Worm (Caenorhabditis elegans): Measurements from ENCODE around the gene srx-76.

srx-76 gene

DNA sequence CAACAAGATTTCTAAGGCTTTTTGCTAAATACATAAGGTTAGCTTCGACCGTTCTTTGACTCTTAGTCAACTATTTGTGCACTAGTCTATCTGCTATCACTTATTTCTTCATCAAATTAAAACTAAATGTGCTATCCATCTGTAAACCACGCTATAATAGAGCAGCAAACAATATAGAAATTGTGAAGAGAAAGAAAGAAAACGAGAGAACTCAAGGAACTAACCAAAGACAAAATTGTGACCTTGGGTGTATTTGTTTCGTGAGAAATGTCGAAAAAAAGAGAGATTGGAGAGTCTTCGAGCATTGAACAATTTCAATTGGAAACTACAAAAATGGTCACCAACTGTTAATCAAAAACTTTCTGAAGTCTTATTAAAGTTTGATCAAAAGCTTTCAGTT, 6.5 kb upstream of the srx-76 start (continued):
- no peak for TF ChIP-seq mab-9 (GFP tag; IDR thresholded peaks at IDR 0.05)
- no peak for TF ChIP-seq sptf-1 (tag; optimal IDR thresholded peaks at IDR 0.05)
- no peak for TF ChIP-seq ceh-90 (tag; optimal IDR thresholded peaks at IDR 0.05)
- TF ChIP-seq lin-13 (GFP tag; optimal IDR thresholded peaks at IDR 0.05), result no peak
- no peak for TF ChIP-seq dpl-1 (GFP tag; optimal IDR thresholded peaks at IDR 0.05)
- TF ChIP-seq xbp-1 (tag; optimal IDR thresholded peaks at IDR 0.05), result no peak
- no peak for TF ChIP-seq efl-3 (GFP tag; optimal IDR thresholded peaks at IDR 0.05)
- TF ChIP-seq lsy-2 (tag; optimal IDR thresholded peaks at IDR 0.05), result peak in 1 of 2 experiments; percentile 9
- TF ChIP-seq nhr-28 (tag; optimal IDR thresholded peaks at IDR 0.05), result no peak
- no peak for TF ChIP-seq mef-2 (tag; optimal IDR thresholded peaks at IDR 0.05)
- TF ChIP-seq ceh-8 (GFP tag; optimal IDR thresholded peaks at IDR 0.05), result no peak
- TF ChIP-seq fkh-10 (GFP tag; optimal IDR thresholded peaks at IDR 0.05), result no peak
- no peak for TF ChIP-seq Y116A8C.19 (tag; optimal IDR thresholded peaks at IDR 0.05; ENCODE audit: borderline replicate concordance)
- no peak for TF ChIP-seq grh-1 (GFP tag; IDR thresholded peaks at IDR 0.05)
- no peak for TF ChIP-seq swsn-7 (tag; optimal IDR thresholded peaks at IDR 0.05)
- no peak for TF ChIP-seq hlh-17 (GFP tag; optimal IDR thresholded peaks at IDR 0.05; ENCODE audit: borderline replicate concordance)
- TF ChIP-seq lin-39 (tag; optimal IDR thresholded peaks at IDR 0.05), result no peak
- no peak for TF ChIP-seq zag-1 (tag; optimal IDR thresholded peaks at IDR 0.05)
- TF ChIP-seq ztf-4 (tag; optimal IDR thresholded peaks at IDR 0.05), result no peak
- TF ChIP-seq blmp-1 (tag; optimal IDR thresholded peaks at IDR 0.05), result no peak
- no peak for TF ChIP-seq lin-15B (tag; optimal IDR thresholded peaks at IDR 0.05)
- no peak for TF ChIP-seq ama-1 (optimal IDR thresholded peaks at IDR 0.05)
- peak in 1 of 2 experiments; percentile 11 for TF ChIP-seq lin-35 (GFP tag; optimal IDR thresholded peaks at IDR 0.05)
- peak; percentile 2 for TF ChIP-seq C16A3.4 (tag; optimal IDR thresholded peaks at IDR 0.05)
- TF ChIP-seq nhr-11 (tag; optimal IDR thresholded peaks at IDR 0.05), result no peak
- peak; percentile 27 for TF ChIP-seq nhr-90 (tag; optimal IDR thresholded peaks at IDR 0.05; ENCODE audit: poor library complexity)
- no peak for TF ChIP-seq dsc-1 (tag; optimal IDR thresholded peaks at IDR 0.05)
- TF ChIP-seq unc-62 (GFP tag; optimal IDR thresholded peaks at IDR 0.05), result no peak
- TF ChIP-seq efl-1 (optimal IDR thresholded peaks at IDR 0.05), result no peak
- no peak for TF ChIP-seq efl-1 (GFP tag; optimal IDR thresholded peaks at IDR 0.05 in 1 of 2)
- TF ChIP-seq lin-14 (GFP tag; optimal IDR thresholded peaks at IDR 0.05), result peak; percentile 62
- TF ChIP-seq ets-5 (GFP tag; IDR thresholded peaks at IDR 0.05), result no peak
- peak; percentile 48 for TF ChIP-seq tbx-2 (tag; optimal IDR thresholded peaks at IDR 0.05)
- TF ChIP-seq sox-4 (tag; optimal IDR thresholded peaks at IDR 0.05), result no peak

DNA sequence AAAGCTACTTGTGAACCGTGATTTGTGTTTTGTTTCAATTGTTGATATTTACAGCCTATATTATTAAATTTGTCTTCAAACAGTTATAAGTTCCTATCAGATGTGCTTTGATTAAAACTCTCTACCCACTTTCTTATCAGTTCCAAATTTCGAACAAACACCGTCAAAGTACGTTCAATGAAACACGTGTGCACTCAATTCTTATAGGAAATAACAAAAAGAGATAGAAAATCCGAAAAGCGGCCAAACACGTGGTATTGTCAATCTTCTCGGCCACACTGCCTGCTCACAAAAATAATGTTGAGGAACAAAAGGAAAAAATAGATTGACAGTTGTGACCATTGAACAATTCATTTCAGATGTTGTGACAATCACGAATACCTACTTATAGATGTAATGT, 5.7 kb upstream of the srx-76 start:
- peak; percentile 18 for TF ChIP-seq lin-39 (tag; optimal IDR thresholded peaks at IDR 0.05)
- no peak for TF ChIP-seq egl-27 (tag; optimal IDR thresholded peaks at IDR 0.05)
- TF ChIP-seq mep-1 (tag; optimal IDR thresholded peaks at IDR 0.05), result peak; percentile 43
- TF ChIP-seq nhr-71 (tag; optimal IDR thresholded peaks at IDR 0.05), result peak; percentile 96
- TF ChIP-seq nhr-47 (tag; optimal IDR thresholded peaks at IDR 0.05), result peak; percentile 60
- TF ChIP-seq nhr-20 (tag; optimal IDR thresholded peaks at IDR 0.05), result peak; percentile 97
- peak in 2 of 3 experiments; percentile 24 to 51 for TF ChIP-seq dpl-1 (GFP tag; optimal IDR thresholded peaks at IDR 0.05)
- TF ChIP-seq swsn-7 (tag; optimal IDR thresholded peaks at IDR 0.05), result peak; percentile 62
- TF ChIP-seq nhr-77 (tag; optimal IDR thresholded peaks at IDR 0.05), result peak; percentile 36
- no peak for TF ChIP-seq vab-15 (tag; optimal IDR thresholded peaks at IDR 0.05)
- TF ChIP-seq unc-98 (GFP tag; IDR thresholded peaks at IDR 0.05), result no peak
- peak in 1 of 2 experiments; percentile 81 for TF ChIP-seq lin-35 (GFP tag; optimal IDR thresholded peaks at IDR 0.05)
- no peak for TF ChIP-seq fkh-4 (tag; optimal IDR thresholded peaks at IDR 0.05; ENCODE audit: borderline replicate concordance)
- peak; percentile 75 for TF ChIP-seq rnt-1 (tag; optimal IDR thresholded peaks at IDR 0.05)
- TF ChIP-seq ceh-88 (GFP tag; IDR thresholded peaks at IDR 0.05), result peak; percentile 56; the same call in 1 of the 2 replicates
- TF ChIP-seq nhr-237 (tag; optimal IDR thresholded peaks at IDR 0.05), result no peak
- peak; percentile 54 for TF ChIP-seq blmp-1 (tag; optimal IDR thresholded peaks at IDR 0.05)
- TF ChIP-seq nhr-84 (tag; optimal IDR thresholded peaks at IDR 0.05), result no peak
- TF ChIP-seq efl-1 (optimal IDR thresholded peaks at IDR 0.05), result peak; percentile 7 to 23
- TF ChIP-seq efl-1 (GFP tag; optimal IDR thresholded peaks at IDR 0.05 in 1 of 2), result peak; percentile 5 to 80
- TF ChIP-seq pqm-1 (tag; optimal IDR thresholded peaks at IDR 0.05), result no peak
- peak; percentile 94 for TF ChIP-seq lin-14 (GFP tag; optimal IDR thresholded peaks at IDR 0.05)
- TF ChIP-seq mab-9 (GFP tag; IDR thresholded peaks at IDR 0.05), result no peak
- TF ChIP-seq nhr-28 (tag; optimal IDR thresholded peaks at IDR 0.05), result no peak
- TF ChIP-seq F16B12.6 (tag; optimal IDR thresholded peaks at IDR 0.05), result no peak
- TF ChIP-seq tbx-2 (tag; optimal IDR thresholded peaks at IDR 0.05), result peak; percentile 90
- no peak for TF ChIP-seq lin-15B (tag; optimal IDR thresholded peaks at IDR 0.05)
- TF ChIP-seq C34B4.2 (tag; optimal IDR thresholded peaks at IDR 0.05), result no peak
- no peak for TF ChIP-seq aly-2 (tag; optimal IDR thresholded peaks at IDR 0.05)
- TF ChIP-seq ceh-82 (tag; optimal IDR thresholded peaks at IDR 0.05), result peak in 1 of 3 experiments; percentile 11
- no peak for TF ChIP-seq unc-62 (GFP tag; optimal IDR thresholded peaks at IDR 0.05)
- no peak for TF ChIP-seq efl-3 (GFP tag; optimal IDR thresholded peaks at IDR 0.05)
- TF ChIP-seq fkh-10 (GFP tag; optimal IDR thresholded peaks at IDR 0.05), result no peak
